Worm (Caenorhabditis elegans) whole organism, L3 larva: ENCODE measurements around the gene Y43F8B.18.

Experiments used
- elt-1 ChIP-seq: fragments of 150-350 bp; optimal IDR thresholded peaks from 2 replicates; lab custom pipeline; 2014; ENCODE audit warnings: missing biosample characterization, missing genetic modification characterization
- fos-1 ChIP-seq: fragments of 150-350 bp; optimal IDR thresholded peaks from 2 replicates; lab custom pipeline; 2014; ENCODE audit warnings: missing biosample characterization, missing genetic modification characterization
- tbx-2 ChIP-seq: sonication (generic microtip); optimal IDR thresholded peaks from 2 replicates; lab custom pipeline; 2016; ENCODE audit warnings: mild to moderate bottlenecking, missing genetic modification characterization, missing compliant biosample characterization
- unc-39 ChIP-seq: sonication (generic microtip); optimal IDR thresholded peaks from 4 replicates; lab custom pipeline; 2017; ENCODE audit warnings: missing biosample characterization, missing genetic modification characterization

ce11 chrV:19497087-19497486, 11.3 kb downstream of the Y43F8B.18 start:
- TF ChIP-seq tbx-2 (tag; lab: Kevin White, UChicago) (no peak), elt-1 (no peak), unc-39 (tag; lab: Kevin White, UChicago) (no peak), fos-1 (tag; lab: Kevin White, UChicago) (no peak)
